In the genomic region with DNA sequence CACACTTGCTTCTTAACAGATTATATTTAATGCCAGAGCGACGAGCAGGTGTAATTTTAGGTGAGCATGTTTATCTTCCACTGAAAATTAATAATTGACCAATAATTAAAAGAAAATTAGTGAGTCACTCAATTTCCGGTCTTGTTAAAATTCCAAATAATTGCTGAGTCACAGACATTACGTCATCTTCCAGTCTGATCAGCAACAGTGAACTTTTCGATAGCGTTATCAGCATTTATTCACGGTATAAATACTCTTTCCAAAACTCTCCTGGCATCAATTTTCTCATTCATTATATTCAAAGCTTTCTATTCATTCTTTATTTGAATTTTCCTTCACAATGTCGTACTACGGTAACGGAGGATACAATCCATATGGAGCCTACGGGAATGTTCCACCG, we compare ENCODE assay signal across 5 worm cellular contexts.
TF ChIP-seq lines count a peak whose summit lies in the region.

A gene (plus strand): TSS at position 341 of the 400 bp plus-strand sequence.

TF ChIP-seq in whole organism, L1 larva, 84 proteins besides CTCF, POLR2A, EP300 and RAD21:
- TF ChIP-seq elt-2 (tag; optimal IDR thresholded peaks at IDR 0.05; lab: Kevin White, UChicago) (peak; percentile 21), ztf-11 (tag; optimal IDR thresholded peaks at IDR 0.05; lab: Kevin White, UChicago) (no peak)

TF ChIP-seq in whole organism, L2 larva, 48 proteins besides CTCF, POLR2A, EP300 and RAD21:
- TF ChIP-seq sma-9 (GFP tag; optimal IDR thresholded peaks at IDR 0.05; lab: Kevin White, UChicago) (no peak), sma-9 (tag; optimal IDR thresholded peaks at IDR 0.05; lab: Kevin White, UChicago) (no peak), fos-1 (tag; optimal IDR thresholded peaks at IDR 0.05; lab: Kevin White, UChicago) (peak; percentile 73), unc-55 (GFP tag; optimal IDR thresholded peaks at IDR 0.05; lab: Kevin White, UChicago) (no peak), nhr-12 (tag; optimal IDR thresholded peaks at IDR 0.05; lab: Kevin White, UChicago) (no peak), nhr-129 (tag; optimal IDR thresholded peaks at IDR 0.05; lab: Kevin White, UChicago) (peak; percentile 16)

TF ChIP-seq in whole organism, L3 larva, 47 proteins besides CTCF, POLR2A, EP300 and RAD21:
- TF ChIP-seq nhr-11 (tag; optimal IDR thresholded peaks at IDR 0.05; lab: Kevin White, UChicago) (no peak), fos-1 (tag; optimal IDR thresholded peaks at IDR 0.05; lab: Kevin White, UChicago) (no peak), elt-2 (tag; optimal IDR thresholded peaks at IDR 0.05; lab: Kevin White, UChicago) (peak; percentile 56), pqm-1 (tag; optimal IDR thresholded peaks at IDR 0.05; lab: Kevin White, UChicago) (peak; percentile 83), daf-12 (tag; optimal IDR thresholded peaks at IDR 0.05; lab: Kevin White, UChicago) (no peak), zag-1 (tag; optimal IDR thresholded peaks at IDR 0.05; lab: Kevin White, UChicago) (no peak), mml-1 (tag; optimal IDR thresholded peaks at IDR 0.05; lab: Kevin White, UChicago) (no peak), elt-1 (tag; optimal IDR thresholded peaks at IDR 0.05; lab: Kevin White, UChicago) (no peak), nhr-76 (tag; optimal IDR thresholded peaks at IDR 0.05; lab: Kevin White, UChicago) (no peak)

TF ChIP-seq in whole organism, L4 larva, 104 proteins besides CTCF, POLR2A, EP300 and RAD21:
- TF ChIP-seq F10B5.3 (tag; optimal IDR thresholded peaks at IDR 0.05; lab: Kevin White, UChicago) (no peak), mdl-1 (tag; optimal IDR thresholded peaks at IDR 0.05; lab: Kevin White, UChicago) (no peak), nhr-42 (GFP tag; IDR thresholded peaks at IDR 0.05; lab: Robert Waterston, UW) (no peak), ceh-44 (GFP tag; IDR thresholded peaks at IDR 0.05; lab: Robert Waterston, UW) (no peak), cey-2 (tag; optimal IDR thresholded peaks at IDR 0.05; lab: Kevin White, UChicago; ENCODE audit: borderline replicate concordance, insufficient read depth) (no peak), Y5F2A.4 (GFP tag; optimal IDR thresholded peaks at IDR 0.05; lab: Kevin White, UChicago) (no peak), set-16 (GFP tag; IDR thresholded peaks at IDR 0.05; lab: Robert Waterston, UW) (no peak), mxl-3 (GFP tag; optimal IDR thresholded peaks at IDR 0.05; lab: Kevin White, UChicago) (no peak), tra-1 (GFP tag; IDR thresholded peaks at IDR 0.05; lab: Robert Waterston, UW) (no peak), pqm-1 (tag; optimal IDR thresholded peaks at IDR 0.05; lab: Kevin White, UChicago) (peak; percentile 32), nhr-28 (tag; optimal IDR thresholded peaks at IDR 0.05; lab: Kevin White, UChicago) (no peak), spr-1 (tag; optimal IDR thresholded peaks at IDR 0.05; lab: Kevin White, UChicago) (no peak), dmd-6 (GFP tag; IDR thresholded peaks at IDR 0.05; lab: Robert Waterston, UW) (peak; percentile 11; the same call in 1 of the 2 replicates), zfp-2 (tag; optimal IDR thresholded peaks at IDR 0.05; lab: Kevin White, UChicago) (no peak), vab-7 (GFP tag; IDR thresholded peaks at IDR 0.05; lab: Robert Waterston, UW) (no peak)

TF ChIP-seq in whole organism, mixed stage, embryonic, 35 proteins besides CTCF, POLR2A, EP300 and RAD21:
- TF ChIP-seq mls-2 (tag; optimal IDR thresholded peaks at IDR 0.05; lab: Kevin White, UChicago) (no peak), zip-8 (tag; optimal IDR thresholded peaks at IDR 0.05; lab: Kevin White, UChicago) (peak; percentile 9)
